Worm (Caenorhabditis elegans) whole organism, early embryonic: ENCODE results near the gene wdr-5.3.

ENCODE experiments used
- B0310.2 ChIP-seq: sonication (generic microtip); optimal IDR thresholded peaks from 2 replicates; lab custom pipeline; 2016; ENCODE audit warnings: mild to moderate bottlenecking, missing genetic modification characterization, missing compliant biosample characterization
- F13C5.2 ChIP-seq: sonication (generic microtip); optimal IDR thresholded peaks from 2 replicates; lab custom pipeline; 2017; ENCODE audit warnings: mild to moderate bottlenecking, missing genetic modification characterization, inconsistent platforms, missing compliant biosample characterization
- aly-1 ChIP-seq: sonication (generic microtip); optimal IDR thresholded peaks from 2 replicates; lab custom pipeline; 2016; ENCODE audit warnings: missing genetic modification characterization, missing compliant biosample characterization
- ama-1 ChIP-seq: fragments of 150-350 bp; optimal IDR thresholded peaks from 2 replicates; lab custom pipeline; 2014
- ceh-13 ChIP-seq: fragments of 200-800 bp; sonication (Bioruptor generic); optimal IDR thresholded peaks from 2 replicates; lab custom pipeline; 2018; ENCODE audit warnings: mild to moderate bottlenecking, missing genetic modification characterization, missing compliant biosample characterization
- ceh-36 ChIP-seq: sonication (generic microtip); optimal IDR thresholded peaks from 2 replicates; lab custom pipeline; 2016; ENCODE audit warnings: missing genetic modification characterization, inconsistent platforms, missing compliant biosample characterization
- ets-7 ChIP-seq: sonication (generic microtip); optimal IDR thresholded peaks from 2 replicates; lab custom pipeline; 2016; ENCODE audit warnings: missing genotype, missing genetic modification characterization, missing compliant biosample characterization
- flt-1 ChIP-seq: fragments of 200-800 bp; sonication (Bioruptor generic); IDR thresholded peaks from 2 replicates; pipeline ENCODE4 v1.3.6; 2022; ENCODE audit warnings: missing genetic modification characterization, missing compliant biosample characterization
- hmbx-1 ChIP-seq: sonication (generic microtip); optimal IDR thresholded peaks from 2 replicates; lab custom pipeline; 2016; ENCODE audit warnings: mild to moderate bottlenecking, missing genetic modification characterization, missing compliant biosample characterization
- hmg-4 ChIP-seq: fragments of 200-800 bp; sonication (Bioruptor generic); optimal IDR thresholded peaks from 2 replicates; lab custom pipeline; 2018; ENCODE audit warnings: mild to moderate bottlenecking, missing genetic modification characterization, missing compliant biosample characterization
- hnd-1 ChIP-seq: sonication (generic microtip); optimal IDR thresholded peaks from 2 replicates; lab custom pipeline; 2016; ENCODE audit warnings: missing genetic modification characterization, missing compliant biosample characterization
- pes-1 ChIP-seq: fragments of 200-800 bp; sonication (Bioruptor generic); IDR thresholded peaks from 2 replicates; pipeline ENCODE4 v1.3.6; 2022; ENCODE audit warnings: missing genetic modification reagents, missing genetic modification characterization, missing compliant biosample characterization
- scrt-1 ChIP-seq: fragments of 200-800 bp; sonication (Bioruptor generic); IDR thresholded peaks from 2 replicates; pipeline ENCODE4 v1.3.6; 2022; ENCODE audit warnings: missing genetic modification characterization, missing compliant biosample characterization
- sea-1 ChIP-seq: fragments of 200-800 bp; sonication (Bioruptor generic); conservative IDR thresholded peaks from 2 replicates; pipeline ENCODE4 v1.3.6; 2022; ENCODE audit warnings: missing genetic modification characterization, missing compliant biosample characterization
- tbx-11 ChIP-seq: fragments of 200-800 bp; sonication (Bioruptor generic); IDR thresholded peaks from 2 replicates; pipeline ENCODE4 v1.3.6; 2022; ENCODE audit warnings: missing genetic modification characterization, missing compliant biosample characterization
- tbx-37 ChIP-seq: fragments of 200-800 bp; sonication (Bioruptor generic); conservative IDR thresholded peaks from 2 replicates; pipeline ENCODE4 v1.3.6; 2022; ENCODE audit warnings: missing genetic modification reagents, missing genetic modification characterization, missing compliant biosample characterization
- tra-4 ChIP-seq: sonication (generic microtip); optimal IDR thresholded peaks from 2 replicates; lab custom pipeline; 2017; ENCODE audit warnings: missing genetic modification characterization, missing compliant biosample characterization

Gene wdr-5.3

DNA sequence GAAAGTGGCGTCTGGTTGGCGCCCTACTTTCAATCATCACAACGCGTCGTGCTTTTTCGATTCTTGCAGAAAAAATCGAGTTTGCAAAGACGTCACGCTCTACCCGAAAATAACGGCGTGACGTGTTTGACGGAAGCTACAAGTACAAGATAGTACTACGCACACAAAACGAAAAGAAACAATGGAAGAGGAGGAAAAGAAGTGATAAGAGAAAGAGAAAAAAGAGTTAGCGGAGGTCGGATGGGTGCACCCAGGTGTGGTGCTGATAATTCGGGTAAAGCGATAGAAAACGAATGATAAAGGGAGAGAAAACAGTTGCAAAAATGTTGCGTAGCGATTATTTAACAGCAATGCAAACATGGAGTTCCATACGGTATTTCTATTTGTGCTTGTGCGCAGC lies 10.2 kb upstream of the wdr-5.3 start:
- TF ChIP-seq hnd-1 (tag; lab: Kevin White, UChicago) (no peak), sea-1 (no peak), tbx-37 (GFP tag; lab: Robert Waterston, UW) (no peak), hmbx-1 (tag; lab: Kevin White, UChicago) (no peak), F13C5.2 (tag; lab: Kevin White, UChicago) (no peak), pes-1 (GFP tag; lab: Robert Waterston, UW) (no peak), ets-7 (tag; lab: Kevin White, UChicago) (no peak), ceh-13 (GFP tag; lab: Kevin White, UChicago) (no peak), ama-1 (lab: Kevin White, UChicago) (no peak), flt-1 (GFP tag; lab: Robert Waterston, UW) (no peak)

DNA sequence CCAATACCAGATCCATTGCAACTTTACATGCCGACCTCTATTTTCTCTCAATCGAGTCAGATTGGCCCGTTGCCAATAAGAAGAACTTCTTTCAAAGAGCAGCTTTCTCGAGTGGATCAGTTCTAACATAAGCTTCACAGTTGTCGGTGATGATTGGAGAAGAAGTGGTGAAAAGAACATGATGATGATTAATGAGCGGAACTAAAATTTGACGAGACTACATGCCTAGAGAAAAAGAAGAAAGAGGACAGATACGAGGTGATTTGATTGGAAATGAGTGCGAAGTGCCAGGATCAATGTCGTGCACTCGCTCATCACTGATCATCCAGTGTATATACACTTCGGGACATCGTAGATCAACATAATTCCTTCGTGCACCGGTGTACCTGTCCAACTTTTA lies 9.3 kb upstream of the wdr-5.3 start:
- TF ChIP-seq ama-1 (lab: Kevin White, UChicago) (no peak), hmbx-1 (tag; lab: Kevin White, UChicago) (no peak), scrt-1 (GFP tag; lab: Robert Waterston, UW) (no peak)

DNA sequence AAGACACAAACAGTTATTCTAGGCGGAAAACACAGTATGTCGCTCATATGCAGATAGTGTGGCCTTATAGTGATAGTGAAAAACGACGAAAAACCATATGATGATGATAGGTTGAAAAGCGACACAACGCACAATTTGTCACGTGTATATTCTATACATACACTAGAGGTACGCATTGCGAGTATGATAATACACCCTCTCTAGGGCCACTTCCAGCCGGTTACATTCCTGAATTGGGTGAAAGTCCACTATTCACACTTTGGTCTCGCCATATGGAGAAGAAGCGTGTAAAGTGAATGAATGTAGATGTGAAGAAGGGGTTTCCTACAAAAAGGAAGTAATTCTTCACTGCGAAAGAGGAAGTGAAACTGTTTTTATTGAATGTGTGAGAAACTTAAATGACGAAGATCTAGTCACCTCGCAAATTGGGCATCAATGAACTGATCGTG lies 7.4 kb upstream of the wdr-5.3 start:
- no peak for TF ChIP-seq F13C5.2 (tag; lab: Kevin White, UChicago)
- no peak for TF ChIP-seq pes-1 (GFP tag; lab: Robert Waterston, UW)
- TF ChIP-seq tra-4 (tag; lab: Kevin White, UChicago) = no peak
- TF ChIP-seq hnd-1 (tag; lab: Kevin White, UChicago) = no peak
- TF ChIP-seq ets-7 (tag; lab: Kevin White, UChicago) = no peak
- no peak for TF ChIP-seq ama-1 (lab: Kevin White, UChicago)

DNA sequence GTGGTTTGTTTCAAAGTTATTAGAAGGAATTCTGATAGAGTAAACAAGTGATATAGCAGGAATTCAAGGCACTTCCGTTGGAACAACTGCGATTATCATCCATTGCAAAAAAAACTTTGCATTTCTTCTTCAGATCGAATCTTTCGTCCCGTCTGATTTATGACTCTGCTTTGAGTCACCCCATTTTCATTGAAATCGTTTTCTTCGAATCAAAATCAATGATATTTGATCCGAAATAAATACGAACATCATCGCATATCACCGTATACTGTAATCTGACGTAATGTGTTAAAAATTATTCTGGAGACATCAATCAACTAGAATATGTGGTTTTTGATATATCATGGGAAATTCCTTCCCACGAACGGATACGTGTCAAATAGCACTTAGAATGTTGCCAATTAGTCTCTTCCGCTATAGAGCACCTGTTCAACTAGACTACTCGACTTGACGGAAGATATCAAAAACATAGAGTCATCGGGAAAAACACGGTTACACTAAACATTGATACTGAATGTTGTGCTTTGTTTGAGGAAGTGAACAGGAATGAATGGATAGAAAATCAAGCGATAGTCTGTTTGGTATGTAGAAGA lies 6.0 kb upstream of the wdr-5.3 start:
- TF ChIP-seq ama-1 (lab: Kevin White, UChicago) (no peak), F13C5.2 (tag; lab: Kevin White, UChicago) (no peak), hmg-4 (GFP tag; lab: Kevin White, UChicago) (no peak), flt-1 (GFP tag; lab: Robert Waterston, UW) (no peak), ets-7 (tag; lab: Kevin White, UChicago) (no peak), ceh-13 (GFP tag; lab: Kevin White, UChicago) (no peak), pes-1 (GFP tag; lab: Robert Waterston, UW) (no peak), hmbx-1 (tag; lab: Kevin White, UChicago) (no peak)

DNA sequence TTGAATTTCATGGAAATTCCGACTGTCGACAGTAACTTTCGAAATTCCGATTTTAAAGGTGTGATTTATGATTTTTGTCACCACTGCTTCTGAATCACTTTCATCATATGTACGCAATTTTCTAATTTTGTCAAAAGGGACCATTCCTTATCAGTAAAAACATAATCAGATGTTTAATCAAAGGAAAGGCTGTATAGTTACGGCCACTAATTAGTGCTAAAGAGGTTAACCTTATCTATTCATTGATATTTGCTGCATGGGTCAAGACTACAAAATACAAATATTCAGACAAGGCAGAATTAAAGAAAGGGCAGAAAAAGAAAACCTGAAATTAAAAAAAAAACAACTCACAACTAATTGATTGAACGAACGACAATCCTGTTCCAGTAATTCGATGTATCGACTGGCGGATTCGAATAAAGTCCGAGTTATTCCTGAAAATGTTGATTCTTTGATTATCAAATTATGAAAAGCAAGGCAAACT lies 4.9 kb upstream of the wdr-5.3 start, which contains the start of gene T28B11.1:
T28B11.1 (minus strand) TSS at position 434 of the 484 bp plus-strand sequence.
- TF ChIP-seq F13C5.2 (tag; lab: Kevin White, UChicago) = no peak
- no peak for TF ChIP-seq ets-7 (tag; lab: Kevin White, UChicago)
- TF ChIP-seq B0310.2 (tag; lab: Kevin White, UChicago) = no peak
- no peak for TF ChIP-seq aly-1 (tag; lab: Kevin White, UChicago)
- TF ChIP-seq hnd-1 (tag; lab: Kevin White, UChicago) = no peak
- no peak for TF ChIP-seq tbx-11 (GFP tag; lab: Robert Waterston, UW)
- no peak for TF ChIP-seq ceh-13 (GFP tag; lab: Kevin White, UChicago)
- TF ChIP-seq scrt-1 (GFP tag; lab: Robert Waterston, UW) = no peak
- no peak for TF ChIP-seq sea-1
- no peak for TF ChIP-seq hmbx-1 (tag; lab: Kevin White, UChicago)
- TF ChIP-seq ceh-36 (tag; lab: Kevin White, UChicago) = no peak
- TF ChIP-seq tbx-37 (GFP tag; lab: Robert Waterston, UW) = no peak
- no peak for TF ChIP-seq tra-4 (tag; lab: Kevin White, UChicago)
- no peak for TF ChIP-seq hmg-4 (GFP tag; lab: Kevin White, UChicago)
- no peak for TF ChIP-seq ama-1 (lab: Kevin White, UChicago)
- no peak for TF ChIP-seq pes-1 (GFP tag; lab: Robert Waterston, UW)
- TF ChIP-seq flt-1 (GFP tag; lab: Robert Waterston, UW) = no peak

DNA sequence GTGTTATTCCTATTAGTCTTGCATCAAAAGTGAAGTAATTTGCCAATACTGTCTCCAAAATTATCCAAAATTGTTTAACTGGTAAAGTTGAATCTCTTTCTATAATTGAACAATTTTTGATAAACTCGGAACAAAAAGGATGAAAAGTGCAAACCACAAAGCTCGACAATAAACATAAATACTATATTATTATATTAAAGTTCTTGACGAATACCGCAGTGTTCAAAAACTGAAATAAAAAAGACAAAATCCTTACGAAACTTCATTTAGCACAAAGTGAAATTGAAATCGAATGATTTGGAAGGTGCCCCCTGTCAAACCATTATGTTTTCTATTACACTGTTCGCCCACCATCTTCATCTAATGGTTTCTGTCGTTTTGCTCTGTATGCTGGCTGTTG lies 4.4 kb downstream of the wdr-5.3 start, which contains the start of gene ZC302.3:
ZC302.3 (minus strand) TSS at position 101 of the 400 bp plus-strand sequence.
- no peak for TF ChIP-seq ceh-36 (tag; lab: Kevin White, UChicago)
- TF ChIP-seq tbx-37 (GFP tag; lab: Robert Waterston, UW) = no peak
- no peak for TF ChIP-seq ceh-13 (GFP tag; lab: Kevin White, UChicago)
- no peak for TF ChIP-seq hmbx-1 (tag; lab: Kevin White, UChicago)
- TF ChIP-seq ets-7 (tag; lab: Kevin White, UChicago) = no peak
- TF ChIP-seq tbx-11 (GFP tag; lab: Robert Waterston, UW) = no peak
- TF ChIP-seq tra-4 (tag; lab: Kevin White, UChicago) = no peak
- TF ChIP-seq hnd-1 (tag; lab: Kevin White, UChicago) = no peak
- TF ChIP-seq ama-1 (lab: Kevin White, UChicago) = no peak
- no peak for TF ChIP-seq flt-1 (GFP tag; lab: Robert Waterston, UW)
- TF ChIP-seq scrt-1 (GFP tag; lab: Robert Waterston, UW) = no peak
- no peak for TF ChIP-seq sea-1

DNA sequence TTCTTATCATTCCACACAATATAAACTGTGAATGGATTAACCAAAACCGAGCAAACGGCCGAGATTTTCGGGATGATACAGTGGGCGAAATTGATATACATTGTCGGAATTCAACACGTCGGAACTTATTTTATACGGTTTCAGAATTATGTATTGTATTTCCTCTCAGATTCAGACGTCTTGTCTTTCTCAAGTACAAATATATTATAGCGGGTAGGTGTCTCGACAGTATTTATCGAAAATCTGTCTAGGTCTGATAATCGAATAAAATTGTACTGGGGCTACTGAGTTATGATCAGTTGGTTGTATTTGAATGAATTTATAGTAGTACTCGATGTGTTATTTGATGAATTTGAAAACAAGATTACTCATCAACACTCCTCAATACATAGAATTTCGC lies 6.7 kb downstream of the wdr-5.3 start, which contains the start of gene srj-22:
srj-22 (minus strand) TSS at position 101 of the 400 bp plus-strand sequence.
- TF ChIP-seq flt-1 (GFP tag; lab: Robert Waterston, UW) = no peak
- no peak for TF ChIP-seq tbx-11 (GFP tag; lab: Robert Waterston, UW)
- no peak for TF ChIP-seq ceh-36 (tag; lab: Kevin White, UChicago)
- no peak for TF ChIP-seq sea-1
- TF ChIP-seq hmg-4 (GFP tag; lab: Kevin White, UChicago) = no peak
